Worm (Caenorhabditis elegans) whole organism, L3 larva: ENCODE data around the gene F19F10.3.

Experiments used
- R02D3.7 ChIP-seq: fragments of 150-350 bp; optimal IDR thresholded peaks from 2 replicates; lab custom pipeline; 2014; ENCODE audit warnings: missing biosample characterization, missing genetic modification characterization
- ZK546.5 ChIP-seq: sonication (generic microtip); optimal IDR thresholded peaks from 2 replicates; lab custom pipeline; 2017; ENCODE audit warnings: missing biosample characterization, missing genetic modification characterization
- ceh-16 ChIP-seq: sonication (generic microtip); optimal IDR thresholded peaks from 2 replicates; lab custom pipeline; 2017; ENCODE audit warnings: missing biosample characterization, missing genetic modification characterization
- ceh-28 ChIP-seq: fragments of 150-350 bp; optimal IDR thresholded peaks from 2 replicates; lab custom pipeline; 2014; ENCODE audit warnings: missing biosample characterization, missing genetic modification reagents, missing genetic modification characterization
- elt-1 ChIP-seq: fragments of 150-350 bp; optimal IDR thresholded peaks from 2 replicates; lab custom pipeline; 2014; ENCODE audit warnings: missing biosample characterization, missing genetic modification characterization
- elt-2 ChIP-seq: sonication (generic microtip); optimal IDR thresholded peaks from 2 replicates; lab custom pipeline; 2016; ENCODE audit warnings: missing genetic modification reagents, mild to moderate bottlenecking, missing genetic modification characterization, missing compliant biosample characterization
- fos-1 ChIP-seq: fragments of 150-350 bp; optimal IDR thresholded peaks from 2 replicates; lab custom pipeline; 2014; ENCODE audit warnings: missing biosample characterization, missing genetic modification characterization
- lin-39 ChIP-seq: fragments of 150-350 bp; optimal IDR thresholded peaks from 2 replicates; lab custom pipeline; 2018; ENCODE audit warnings: missing biosample characterization, missing genetic modification reagents, missing genetic modification characterization
- nhr-12 ChIP-seq: fragments of 150-350 bp; optimal IDR thresholded peaks from 2 replicates; lab custom pipeline; 2014; ENCODE audit warnings: missing biosample characterization, missing genetic modification characterization
- nhr-23 ChIP-seq: fragments of 150-350 bp; optimal IDR thresholded peaks from 2 replicates; lab custom pipeline; 2014; ENCODE audit warnings: missing biosample characterization, missing genetic modification reagents, missing genetic modification characterization
- nhr-25 ChIP-seq: sonication (generic microtip); optimal IDR thresholded peaks from 2 replicates; lab custom pipeline; 2017; ENCODE audit warnings: missing biosample characterization, missing genetic modification characterization
- nhr-43 ChIP-seq: sonication (generic microtip); optimal IDR thresholded peaks from 2 replicates; lab custom pipeline; 2016; ENCODE audit warnings: mild to moderate bottlenecking, missing genetic modification characterization, missing compliant biosample characterization; ENCODE audit not compliant: poor library complexity, severe bottlenecking
- unc-62 ChIP-seq: fragments of 150-350 bp; sonication (generic microtip); optimal IDR thresholded peaks from 4 replicates; lab custom pipeline; 2014; ENCODE audit warnings: missing biosample characterization, missing genetic modification reagents, missing genetic modification characterization
- zag-1 ChIP-seq: fragments of 150-350 bp; optimal IDR thresholded peaks from 2 replicates; lab custom pipeline; 2014; ENCODE audit warnings: missing biosample characterization, missing genetic modification characterization

DNA sequence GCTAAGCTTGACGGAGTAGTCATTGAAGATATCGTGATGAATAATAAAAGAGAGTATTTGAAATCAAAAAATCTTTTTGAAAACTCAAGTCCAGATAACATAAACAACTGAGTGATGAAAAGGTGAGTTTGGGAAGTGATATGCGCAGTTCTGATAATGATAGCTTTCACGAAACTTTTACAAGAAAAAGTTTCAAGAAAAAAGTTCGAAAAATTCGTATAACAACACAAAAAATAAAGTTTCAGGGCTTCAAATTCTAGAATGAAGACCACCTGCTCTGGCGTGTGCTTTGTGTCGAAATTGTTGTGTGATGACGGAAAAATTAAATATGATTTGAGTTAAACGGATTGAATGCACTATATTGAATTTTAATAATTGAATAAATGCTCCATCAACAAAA, 31.8 kb upstream of the F19F10.3 start, which contains the start of gene srb-19:
- TF ChIP-seq nhr-23 (no peak), elt-2 (tag; lab: Kevin White, UChicago) (no peak), ceh-16 (tag; lab: Kevin White, UChicago) (no peak), lin-39 (tag; lab: Kevin White, UChicago) (no peak), nhr-12 (tag; lab: Kevin White, UChicago) (no peak), nhr-25 (tag; lab: Kevin White, UChicago) (no peak), elt-1 (tag; lab: Kevin White, UChicago) (no peak), nhr-43 (no peak), ZK546.5 (tag; lab: Kevin White, UChicago) (no peak), unc-62 (GFP tag; lab: Kevin White, UChicago) (no peak), R02D3.7 (tag; lab: Kevin White, UChicago) (no peak), zag-1 (no peak), fos-1 (tag; lab: Kevin White, UChicago) (no peak), ceh-28 (tag; lab: Kevin White, UChicago) (no peak)
